Fruit fly (Drosophila melanogaster): ENCODE data around the gene borr.

Gene borr

dm6 chr2L:9229694-9230093 lies 23.2 kb downstream of the borr start:
- TF ChIP-seq CG8632 (GFP tag; optimal IDR thresholded peaks at IDR 0.05) = no peak
- peak; percentile 59 for TF ChIP-seq Eip75B (GFP tag; optimal IDR thresholded peaks at IDR 0.05)
- TF ChIP-seq svp (GFP tag) = peak; percentile 38
- peak; percentile 34; the same call in 1 of the 2 replicates for TF ChIP-seq CG15336 (GFP tag; IDR thresholded peaks at IDR 0.05)
- TF ChIP-seq CG11294 (GFP tag; IDR thresholded peaks at IDR 0.05) = no peak

- TF ChIP-seq Met (GFP tag; optimal IDR thresholded peaks at IDR 0.05) = no peak
- TF ChIP-seq Hr4 (GFP tag; optimal IDR thresholded peaks at IDR 0.05) = no peak
- no peak for TF ChIP-seq CG11294 (GFP tag; IDR thresholded peaks at IDR 0.05)
- no peak for TF ChIP-seq CG6854 (GFP tag; optimal IDR thresholded peaks at IDR 0.05)
- TF ChIP-seq salr (GFP tag; optimal IDR thresholded peaks at IDR 0.05) = no peak
- TF ChIP-seq CG15336 (GFP tag; IDR thresholded peaks at IDR 0.05) = no peak
- no peak for TF ChIP-seq CG8632 (GFP tag; optimal IDR thresholded peaks at IDR 0.05)
- no peak for TF ChIP-seq CG7368 (GFP tag; optimal IDR thresholded peaks at IDR 0.05)
- TF ChIP-seq eg (GFP tag; IDR thresholded peaks at IDR 0.05) = no peak
- no peak for TF ChIP-seq CG11902 (GFP tag; optimal IDR thresholded peaks at IDR 0.05)
- no peak for TF ChIP-seq spab (GFP tag; optimal IDR thresholded peaks at IDR 0.05)
- no peak for TF ChIP-seq Eip78C (GFP tag)
- TF ChIP-seq CG9139 (GFP tag; optimal IDR thresholded peaks at IDR 0.05) = no peak
- no peak for TF ChIP-seq CG8119 (GFP tag; IDR thresholded peaks at IDR 0.05)
- TF ChIP-seq ss (GFP tag; optimal IDR thresholded peaks at IDR 0.05) = peak in 1 of 2 experiments; percentile 5
- no peak for TF ChIP-seq achi (GFP tag; optimal IDR thresholded peaks at IDR 0.05)
- TF ChIP-seq CG10631 (GFP tag; optimal IDR thresholded peaks at IDR 0.05) = no peak
- TF ChIP-seq CG3032 (tag; optimal IDR thresholded peaks at IDR 0.05) = no peak
- peak; percentile 22 for TF ChIP-seq dsx (GFP tag; optimal IDR thresholded peaks at IDR 0.05; ENCODE audit: poor library complexity, severe bottlenecking)
- no peak for TF ChIP-seq svp (GFP tag)
- no peak for TF ChIP-seq Lpt (GFP tag; optimal IDR thresholded peaks at IDR 0.05)
- no peak for TF ChIP-seq dac (GFP tag; optimal IDR thresholded peaks at IDR 0.05)
- TF ChIP-seq net (GFP tag; optimal IDR thresholded peaks at IDR 0.05) = no peak
- no peak for TF ChIP-seq lz (GFP tag; optimal IDR thresholded peaks at IDR 0.05)
- 0 out of 3 replicates have a peak, but pooled peaks have one; percentile 38 for TF ChIP-seq CG6163 (GFP tag; IDR thresholded peaks at IDR 0.05)
- no peak for TF ChIP-seq CG3919 (GFP tag; optimal IDR thresholded peaks at IDR 0.05)
- TF ChIP-seq CG6808 (GFP tag; optimal IDR thresholded peaks at IDR 0.05) = no peak
- TF ChIP-seq CG34406 (GFP tag; optimal IDR thresholded peaks at IDR 0.05) = no peak
- peak; percentile 29 for TF ChIP-seq CG1621 (tag; optimal IDR thresholded peaks at IDR 0.05)
- TF ChIP-seq Eip93F (GFP tag; optimal IDR thresholded peaks at IDR 0.05) = no peak
- no peak for TF ChIP-seq Sox15 (GFP tag; optimal IDR thresholded peaks at IDR 0.05)
- no peak for TF ChIP-seq Sox102F (GFP tag; optimal IDR thresholded peaks at IDR 0.05)
These were observed 27.5 kb downstream of the borr start for dm6 chr2L:9225378-9225777.

DNA sequence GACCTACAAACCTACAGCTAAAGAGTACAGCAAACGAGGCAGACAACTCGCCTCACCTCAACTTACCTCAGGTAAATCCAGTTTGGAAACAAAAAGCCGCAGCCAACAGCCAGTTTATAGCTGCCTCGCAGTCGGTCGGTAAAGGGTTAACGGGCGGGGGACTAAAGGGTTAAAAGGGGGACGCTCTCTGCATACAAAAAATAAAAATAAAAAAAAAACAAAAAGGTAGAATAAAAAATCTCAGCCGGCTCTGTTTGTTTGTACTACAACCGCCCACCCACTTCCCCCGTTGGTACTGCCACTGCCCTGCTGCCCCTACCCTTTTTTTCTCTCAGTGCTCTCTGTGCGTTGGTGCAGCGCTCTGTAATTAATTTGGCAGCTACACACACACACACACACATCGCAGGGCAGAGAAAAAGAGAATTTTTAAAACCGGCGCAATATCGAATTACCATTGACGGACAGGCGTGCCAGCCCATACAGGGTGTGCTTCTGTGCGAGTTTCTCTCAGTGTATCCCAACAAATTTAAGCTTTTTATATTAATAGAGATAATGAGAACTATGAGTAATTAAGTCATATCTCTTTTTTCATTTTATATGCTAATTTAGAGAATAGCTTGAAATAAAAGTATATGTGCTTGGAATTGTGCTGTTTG lies 28.4 kb downstream of the borr start:
- TF ChIP-seq ss (GFP tag; optimal IDR thresholded peaks at IDR 0.05) (peak; percentile 89 to 92), Met (GFP tag; optimal IDR thresholded peaks at IDR 0.05) (peak; percentile 76), fd85E (GFP tag; optimal IDR thresholded peaks at IDR 0.05) (no peak), CG31627 (GFP tag; optimal IDR thresholded peaks at IDR 0.05) (peak; percentile 76), fd59A (GFP tag; optimal IDR thresholded peaks at IDR 0.05) (peak; percentile 69), topi (GFP tag; optimal IDR thresholded peaks at IDR 0.05) (peak; percentile 70), CG10669 (GFP tag; optimal IDR thresholded peaks at IDR 0.05) (peak; percentile 63), spab (GFP tag; optimal IDR thresholded peaks at IDR 0.05) (peak; percentile 87), Hr39 (GFP tag; optimal IDR thresholded peaks at IDR 0.05) (peak; percentile 80), CG34406 (GFP tag; optimal IDR thresholded peaks at IDR 0.05) (peak; percentile 84), Sox102F (GFP tag; optimal IDR thresholded peaks at IDR 0.05) (peak; percentile 75), CG8632 (GFP tag; optimal IDR thresholded peaks at IDR 0.05) (peak; percentile 75), salr (GFP tag; optimal IDR thresholded peaks at IDR 0.05) (peak; percentile 9 to 43), Ets21C (GFP tag; optimal IDR thresholded peaks at IDR 0.05) (peak; percentile 65), Hr38 (GFP tag; optimal IDR thresholded peaks at IDR 0.05) (no peak), Ets96B (tag; optimal IDR thresholded peaks at IDR 0.05) (peak; percentile 50), svp (GFP tag) (peak; percentile 88), net (GFP tag; optimal IDR thresholded peaks at IDR 0.05) (peak; percentile 79), CG3919 (GFP tag; optimal IDR thresholded peaks at IDR 0.05) (peak; percentile 87), CG11762 (GFP tag; optimal IDR thresholded peaks at IDR 0.05; ENCODE audit: insufficient read depth) (peak; percentile 57), Sox15 (GFP tag; optimal IDR thresholded peaks at IDR 0.05) (peak; percentile 74), CG32006 (GFP tag; optimal IDR thresholded peaks at IDR 0.05) (peak; percentile 54), CG8319 (GFP tag; optimal IDR thresholded peaks at IDR 0.05) (peak; percentile 86), CG6854 (GFP tag; optimal IDR thresholded peaks at IDR 0.05) (peak; percentile 25), Gug (GFP tag; IDR thresholded peaks at IDR 0.05) (peak; percentile 36; the same call in 1 of the 2 replicates), Eip78C (GFP tag) (peak; percentile 89)
